Worm (Caenorhabditis elegans): ENCODE measurements around the gene txt-17.

Gene txt-17

ce11 chrV:7027055-7027454 is 25.9 kb downstream of the txt-17 start, which contains the start of gene F20A1.6:
Gene F20A1.6 (minus strand): TSS chrV:7027155.
- TF ChIP-seq fkh-2 (tag; optimal IDR thresholded peaks at IDR 0.05) (no peak), ama-1 (optimal IDR thresholded peaks at IDR 0.05) (no peak), ceh-82 (tag; optimal IDR thresholded peaks at IDR 0.05) (no peak), nhr-67 (tag; optimal IDR thresholded peaks at IDR 0.05) (no peak), ceh-28 (tag; optimal IDR thresholded peaks at IDR 0.05) (no peak), tbx-2 (tag; optimal IDR thresholded peaks at IDR 0.05) (no peak), R02D3.7 (tag; optimal IDR thresholded peaks at IDR 0.05) (no peak), lin-39 (tag; optimal IDR thresholded peaks at IDR 0.05) (no peak), ceh-16 (tag; optimal IDR thresholded peaks at IDR 0.05) (no peak), pqm-1 (tag; optimal IDR thresholded peaks at IDR 0.05) (no peak)

- TF ChIP-seq ama-1 (optimal IDR thresholded peaks at IDR 0.05) (no peak), elt-2 (tag; optimal IDR thresholded peaks at IDR 0.05) (no peak), lin-15B (tag; optimal IDR thresholded peaks at IDR 0.05) (no peak), aly-2 (tag; optimal IDR thresholded peaks at IDR 0.05) (no peak), ztf-11 (tag; optimal IDR thresholded peaks at IDR 0.05) (no peak), elt-3 (tag; optimal IDR thresholded peaks at IDR 0.05) (no peak), elt-1 (tag; optimal IDR thresholded peaks at IDR 0.05) (no peak), fkh-2 (tag; optimal IDR thresholded peaks at IDR 0.05) (no peak), ceh-16 (tag; optimal IDR thresholded peaks at IDR 0.05) (no peak), nhr-67 (tag; optimal IDR thresholded peaks at IDR 0.05) (no peak)
Observed at ce11 chrV:7022981-7023380, 30.0 kb downstream of the txt-17 start.

ce11 chrV:7021772-7022171 is 31.2 kb downstream of the txt-17 start, which contains the start of gene F20A1.4:
Gene F20A1.4 (minus strand): TSS chrV:7021872.
- TF ChIP-seq mdl-1 (tag; optimal IDR thresholded peaks at IDR 0.05), result no peak
- TF ChIP-seq mml-1 (tag; optimal IDR thresholded peaks at IDR 0.05), result no peak
- no peak for TF ChIP-seq nhr-12 (tag; optimal IDR thresholded peaks at IDR 0.05)

ce11 chrV:7017059-7017458 is 35.9 kb downstream of the txt-17 start, which contains the start of gene srsx-32:
Gene srsx-32 (plus strand): TSS chrV:7017359.
- no peak for TF ChIP-seq lin-39 (tag; optimal IDR thresholded peaks at IDR 0.05)
- TF ChIP-seq zag-1 (tag; optimal IDR thresholded peaks at IDR 0.05), result no peak

- no peak for TF ChIP-seq elt-1 (tag; optimal IDR thresholded peaks at IDR 0.05)
- no peak for TF ChIP-seq nhr-237 (tag; optimal IDR thresholded peaks at IDR 0.05)
Observed at ce11 chrV:7015872-7016271, 37.1 kb downstream of the txt-17 start, which contains the start of gene C33G8.13. Gene C33G8.13 (minus strand): TSS chrV:7015972.

- TF ChIP-seq fkh-10 (GFP tag; optimal IDR thresholded peaks at IDR 0.05) (no peak), ZK546.5 (tag; optimal IDR thresholded peaks at IDR 0.05) (no peak), hmg-11 (tag; optimal IDR thresholded peaks at IDR 0.05) (no peak), elt-1 (tag; optimal IDR thresholded peaks at IDR 0.05) (no peak), lin-39 (tag; optimal IDR thresholded peaks at IDR 0.05) (no peak), nhr-28 (tag; optimal IDR thresholded peaks at IDR 0.05) (no peak), ceh-9 (tag; optimal IDR thresholded peaks at IDR 0.05) (no peak), tbx-2 (tag; optimal IDR thresholded peaks at IDR 0.05) (no peak), lin-15B (tag; optimal IDR thresholded peaks at IDR 0.05) (no peak), eor-1 (tag; optimal IDR thresholded peaks at IDR 0.05) (no peak)
Observed at ce11 chrV:7012617-7013016, 40.4 kb downstream of the txt-17 start, which contains the start of gene srw-127. Gene srw-127 (plus strand): TSS chrV:7012917.

ce11 chrV:7009461-7009860 is 43.5 kb downstream of the txt-17 start, which contains the start of gene C33G8.2:
Gene C33G8.2 (plus strand): TSS chrV:7009761.
- TF ChIP-seq fkh-10 (GFP tag; optimal IDR thresholded peaks at IDR 0.05), result no peak

ce11 chrV:7007307-7007706 is 45.7 kb downstream of the txt-17 start, which contains the start of gene drd-10:
Gene drd-10 (plus strand): TSS chrV:7007607.
- TF ChIP-seq nhr-237 (tag; optimal IDR thresholded peaks at IDR 0.05) (no peak), eor-1 (tag; optimal IDR thresholded peaks at IDR 0.05) (no peak), pqm-1 (tag; optimal IDR thresholded peaks at IDR 0.05) (no peak), ceh-16 (tag; optimal IDR thresholded peaks at IDR 0.05) (no peak), skn-1 (tag; optimal IDR thresholded peaks at IDR 0.05) (no peak), R02D3.7 (tag; optimal IDR thresholded peaks at IDR 0.05) (no peak), ceh-9 (tag; optimal IDR thresholded peaks at IDR 0.05) (no peak), nhr-76 (tag; optimal IDR thresholded peaks at IDR 0.05) (no peak)
